Worm (Caenorhabditis elegans): ENCODE measurements around the gene cnc-9.

cnc-9 gene

ce11 chrV:7428880-7429279 lies 28.9 kb upstream of the cnc-9 start, which contains the start of gene srw-69:
Gene srw-69, minus strand, starts transcription at chrV:7428980.
- TF ChIP-seq ztf-16 (tag; optimal IDR thresholded peaks at IDR 0.05) (no peak), pag-3 (tag; optimal IDR thresholded peaks at IDR 0.05; ENCODE audit: borderline replicate concordance) (no peak), lin-11 (tag; optimal IDR thresholded peaks at IDR 0.05) (no peak), tbx-2 (tag; optimal IDR thresholded peaks at IDR 0.05) (no peak), odd-2 (tag; optimal IDR thresholded peaks at IDR 0.05) (no peak), elt-4 (tag; optimal IDR thresholded peaks at IDR 0.05) (no peak), ceh-30 (tag; optimal IDR thresholded peaks at IDR 0.05) (no peak), elt-2 (tag; optimal IDR thresholded peaks at IDR 0.05) (no peak), unc-86 (tag; optimal IDR thresholded peaks at IDR 0.05) (no peak), pha-4 (tag; optimal IDR thresholded peaks at IDR 0.05) (no peak), fkh-10 (GFP tag; optimal IDR thresholded peaks at IDR 0.05) (no peak), K09A11.1 (tag; optimal IDR thresholded peaks at IDR 0.05; ENCODE audit: insufficient read depth) (no peak), nfya-1 (tag; optimal IDR thresholded peaks at IDR 0.05) (no peak), ama-1 (optimal IDR thresholded peaks at IDR 0.05) (no peak), hlh-6 (tag; optimal IDR thresholded peaks at IDR 0.05) (no peak), sox-4 (tag; optimal IDR thresholded peaks at IDR 0.05) (no peak), ceh-2 (tag; optimal IDR thresholded peaks at IDR 0.05) (no peak), pat-9 (tag; optimal IDR thresholded peaks at IDR 0.05) (no peak), pros-1 (tag; optimal IDR thresholded peaks at IDR 0.05) (no peak)

- TF ChIP-seq ahr-1 (tag; optimal IDR thresholded peaks at IDR 0.05): no peak
- no peak for TF ChIP-seq unc-3 (GFP tag; conservative IDR thresholded peaks at IDR 0.05)
- no peak for TF ChIP-seq unc-3 (tag; optimal IDR thresholded peaks at IDR 0.05)
- no peak for TF ChIP-seq K09A11.1 (tag; optimal IDR thresholded peaks at IDR 0.05; ENCODE audit: insufficient read depth)
- TF ChIP-seq ceh-48 (tag; optimal IDR thresholded peaks at IDR 0.05): no peak
- TF ChIP-seq ceh-30 (tag; optimal IDR thresholded peaks at IDR 0.05): no peak
- TF ChIP-seq pag-3 (tag; optimal IDR thresholded peaks at IDR 0.05; ENCODE audit: borderline replicate concordance): no peak
These were observed 26.6 kb upstream of the cnc-9 start, which contains the start of gene srw-68 for ce11 chrV:7426594-7426993. Gene srw-68, minus strand, starts transcription at chrV:7426694.

DNA sequence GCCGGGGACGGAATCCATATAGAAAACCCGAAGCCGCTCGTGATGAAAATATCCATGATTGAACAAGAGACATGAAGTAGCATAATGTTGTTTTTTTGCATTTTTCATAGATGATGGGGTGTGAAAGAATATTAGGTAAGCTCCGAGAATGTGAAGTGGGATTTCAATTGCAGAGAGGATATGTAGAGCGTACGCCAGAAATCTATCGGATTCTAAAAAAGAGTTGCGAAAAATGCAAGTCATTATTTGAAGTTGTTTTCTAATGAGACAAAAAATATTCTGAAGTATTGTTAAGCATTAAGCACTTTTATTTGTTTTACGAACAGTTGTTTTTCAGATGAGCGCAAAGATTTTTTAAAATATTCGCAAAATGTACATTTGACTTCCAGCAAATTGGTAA lies 24.3 kb upstream of the cnc-9 start, which contains the start of gene F18E3.10:
F18E3.10 (minus strand) TSS at position 101 of the 400 bp plus-strand sequence.
- TF ChIP-seq tbx-7 (tag; optimal IDR thresholded peaks at IDR 0.05) (no peak), gmeb-2 (tag; optimal IDR thresholded peaks at IDR 0.05) (no peak), che-1 (tag; optimal IDR thresholded peaks at IDR 0.05) (no peak), hlh-13 (GFP tag; optimal IDR thresholded peaks at IDR 0.05) (no peak), pros-1 (tag; optimal IDR thresholded peaks at IDR 0.05) (no peak), npax-4 (tag; optimal IDR thresholded peaks at IDR 0.05) (no peak), hlh-6 (tag; optimal IDR thresholded peaks at IDR 0.05) (no peak), hlh-15 (tag; optimal IDR thresholded peaks at IDR 0.05) (no peak), pax-1 (tag; optimal IDR thresholded peaks at IDR 0.05) (no peak), unc-3 (GFP tag; conservative IDR thresholded peaks at IDR 0.05) (no peak), unc-3 (tag; optimal IDR thresholded peaks at IDR 0.05) (no peak), ahr-1 (tag; optimal IDR thresholded peaks at IDR 0.05) (no peak), nhr-11 (tag; optimal IDR thresholded peaks at IDR 0.05) (no peak), ceh-24 (tag; optimal IDR thresholded peaks at IDR 0.05) (no peak), ceh-45 (GFP tag; IDR thresholded peaks at IDR 0.05) (no peak), hlh-30 (tag; optimal IDR thresholded peaks at IDR 0.05; ENCODE audit: insufficient read depth) (no peak)

- TF ChIP-seq ceh-45 (GFP tag; IDR thresholded peaks at IDR 0.05) (no peak), unc-55 (GFP tag; optimal IDR thresholded peaks at IDR 0.05) (no peak), ceh-31 (tag; optimal IDR thresholded peaks at IDR 0.05) (no peak), ceh-22 (tag; optimal IDR thresholded peaks at IDR 0.05) (no peak), tbx-7 (tag; optimal IDR thresholded peaks at IDR 0.05) (no peak)
These were observed 20.2 kb upstream of the cnc-9 start, which contains the start of gene srxa-4 for ce11 chrV:7420162-7420561. Gene srxa-4, plus strand, starts transcription at chrV:7420462.
